Worm (Caenorhabditis elegans): ENCODE measurements around the gene F54F12.2.

DNA sequence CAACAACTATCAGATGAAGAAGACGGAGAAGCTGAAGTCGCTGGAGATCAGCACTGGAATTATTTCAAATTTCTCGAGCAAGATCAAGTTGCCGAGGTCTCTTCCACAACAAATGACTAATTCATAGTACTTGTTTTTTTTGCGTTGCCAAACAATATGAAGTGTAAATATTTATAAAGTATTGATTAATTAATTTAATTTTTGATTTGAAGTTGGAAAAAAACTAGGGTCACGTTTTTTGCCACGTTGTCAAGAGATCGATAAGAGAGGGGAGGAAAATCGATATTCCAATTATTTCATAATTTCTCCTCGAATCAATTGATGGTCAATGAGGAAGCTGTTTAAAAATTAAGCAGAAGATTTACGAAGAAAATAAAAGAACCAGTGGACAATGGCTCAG lies 34.7 kb upstream of the F54F12.2 start, which contains the start of gene snf-7:
- no peak for TF ChIP-seq ceh-16 (tag; optimal IDR thresholded peaks at IDR 0.05)
- TF ChIP-seq alr-1 (tag; optimal IDR thresholded peaks at IDR 0.05): no peak
- no peak for TF ChIP-seq lin-39 (tag; optimal IDR thresholded peaks at IDR 0.05)
- no peak for TF ChIP-seq ceh-82 (tag; optimal IDR thresholded peaks at IDR 0.05)
- TF ChIP-seq F13H6.1 (tag; optimal IDR thresholded peaks at IDR 0.05): no peak
- TF ChIP-seq nhr-10 (tag; optimal IDR thresholded peaks at IDR 0.05): no peak
- TF ChIP-seq crh-2 (tag; optimal IDR thresholded peaks at IDR 0.05): no peak

Measured in whole organism, L2 larva.